Fruit fly (Drosophila melanogaster) whole organism, embryonic: ENCODE data around the gene CG31157.

Experiments
- CG13296 ChIP-seq: fragments of 200-800 bp; sonication (Bioruptor generic); optimal IDR thresholded peaks from 3 replicates; lab custom pipeline; 2018; ENCODE audit warnings: missing biosample characterization, mild to moderate bottlenecking, missing genetic modification characterization
- CG13424 ChIP-seq: fragments of 200-800 bp; sonication (Bioruptor generic); optimal IDR thresholded peaks from 2 replicates; lab custom pipeline; 2019; ENCODE audit warnings: missing biosample characterization, mild to moderate bottlenecking, missing genetic modification characterization, moderate library complexity
- CG3407 ChIP-seq: fragments of 200-800 bp; sonication (Bioruptor generic); optimal IDR thresholded peaks from 2 replicates; lab custom pipeline; 2018; ENCODE audit warnings: missing biosample characterization, mild to moderate bottlenecking, missing genetic modification characterization
- br ChIP-seq: fragments of >200 bp; optimal IDR thresholded peaks from 2 replicates; lab custom pipeline; 2017
- crol ChIP-seq: fragments of 200-800 bp; sonication (Bioruptor generic); IDR thresholded peaks from 2 replicates; pipeline ENCODE4 v1.3.6; 2022; ENCODE audit warnings: missing biosample characterization, missing genetic modification characterization
- emc ChIP-seq: fragments of 200-800 bp; sonication (Bioruptor generic); optimal IDR thresholded peaks from 2 replicates; lab custom pipeline; 2016; ENCODE audit warnings: missing biosample characterization, missing genetic modification characterization
- her ChIP-seq: fragments of 200-800 bp; sonication (Bioruptor generic); optimal IDR thresholded peaks from 2 replicates; lab custom pipeline; 2016; ENCODE audit warnings: missing biosample characterization, missing genetic modification characterization
- nerfin-1 ChIP-seq: fragments of 200-800 bp; sonication (Bioruptor generic); optimal IDR thresholded peaks from 3 replicates; lab custom pipeline; 2019; ENCODE audit warnings: missing biosample characterization, mild to moderate bottlenecking, missing genetic modification characterization, moderate library complexity
- vnd ChIP-seq: fragments of 200-800 bp; sonication (Bioruptor generic); IDR thresholded peaks from 3 replicates; pipeline ENCODE4 v1.3.6; 2022; ENCODE audit warnings: missing biosample characterization, missing genetic modification characterization; ENCODE audit not compliant: partially characterized antibody

DNA sequence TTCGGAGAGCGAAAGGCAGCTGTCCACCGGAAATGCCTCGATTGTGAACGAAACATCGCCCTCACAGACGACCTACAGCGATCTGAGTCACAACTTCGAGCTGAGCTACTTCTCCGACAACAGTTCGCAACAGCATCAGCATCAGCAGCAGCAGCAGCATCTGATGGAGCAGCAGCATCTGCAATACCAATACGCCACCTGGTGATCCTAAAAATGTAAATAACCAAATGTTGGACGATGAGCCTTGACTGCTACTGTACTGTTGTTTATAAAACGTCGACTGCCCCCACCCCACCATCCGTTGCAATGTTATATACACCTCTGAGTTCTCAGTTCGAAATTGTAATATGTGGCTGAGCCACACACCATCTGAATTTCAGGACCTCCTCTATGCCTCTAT lies 29.7 kb downstream of the CG31157 start:
- no peak for TF ChIP-seq her
- no peak for TF ChIP-seq crol (GFP tag; lab: Robert Waterston, UW)
- no peak for TF ChIP-seq br (lab: Kevin White, UChicago)
- TF ChIP-seq CG13424 (tag; lab: Kevin White, UChicago): no peak
- no peak for TF ChIP-seq nerfin-1
- no peak for TF ChIP-seq CG13296 (GFP tag; lab: Kevin White, UChicago)
- no peak for TF ChIP-seq vnd (GFP tag; lab: Robert Waterston, UW)
- no peak for TF ChIP-seq emc
- TF ChIP-seq CG3407: no peak
